Fruit fly (Drosophila melanogaster) whole organism, prepupa: ENCODE results near the gene bip1.

Source experiments
- Blimp-1 ChIP-seq: fragments of 200-800 bp; sonication (Bioruptor generic); optimal IDR thresholded peaks from 3 replicates; lab custom pipeline; 2017; ENCODE audit warnings: missing biosample characterization, missing genetic modification characterization, mild to moderate bottlenecking, moderate library complexity, missing genetic modification reagents
- CG10631 ChIP-seq: fragments of 200-800 bp; sonication (Bioruptor generic); optimal IDR thresholded peaks from 2 replicates; lab custom pipeline; 2016; ENCODE audit warnings: missing biosample characterization, missing genetic modification characterization
- CG10669 ChIP-seq: fragments of 200-800 bp; sonication (Bioruptor generic); optimal IDR thresholded peaks from 3 replicates; lab custom pipeline; 2018; ENCODE audit warnings: missing biosample characterization, mild to moderate bottlenecking, missing genetic modification characterization, moderate library complexity
- CG11762 ChIP-seq: fragments of 200-800 bp; sonication (Bioruptor generic); optimal IDR thresholded peaks from 3 replicates; lab custom pipeline; 2016; ENCODE audit warnings: missing biosample characterization, missing genetic modification characterization; ENCODE audit not compliant: insufficient read depth
- CG11902 ChIP-seq: fragments of 200-800 bp; sonication (Bioruptor generic); optimal IDR thresholded peaks from 3 replicates; lab custom pipeline; 2016; ENCODE audit warnings: missing biosample characterization, missing genetic modification characterization
- CG15336 ChIP-seq: fragments of 200-800 bp; sonication (Bioruptor generic); IDR thresholded peaks from 2 replicates; pipeline ENCODE4 v1.3.6; 2022; ENCODE audit warnings: missing biosample characterization, missing genetic modification characterization
- CG1621 ChIP-seq: fragments of 200-800 bp; sonication (Bioruptor generic); optimal IDR thresholded peaks from 3 replicates; lab custom pipeline; 2018; ENCODE audit warnings: missing biosample characterization, mild to moderate bottlenecking, missing genetic modification characterization
- CG16779 ChIP-seq: fragments of 200-800 bp; sonication (Bioruptor generic); optimal IDR thresholded peaks from 3 replicates; lab custom pipeline; 2017; ENCODE audit warnings: missing biosample characterization, mild to moderate bottlenecking, missing genetic modification characterization
- CG3032 ChIP-seq: fragments of 200-800 bp; optimal IDR thresholded peaks from 2 replicates; lab custom pipeline; 2019; ENCODE audit warnings: missing biosample characterization, mild to moderate bottlenecking, missing genetic modification characterization, moderate library complexity
- CG31627 ChIP-seq: fragments of 200-800 bp; sonication (Bioruptor generic); optimal IDR thresholded peaks from 3 replicates; lab custom pipeline; 2016; ENCODE audit warnings: missing biosample characterization, missing genetic modification characterization
- CG34406 ChIP-seq: fragments of 200-800 bp; sonication (Bioruptor generic); optimal IDR thresholded peaks from 3 replicates; lab custom pipeline; 2016; ENCODE audit warnings: missing biosample characterization, missing genetic modification characterization
- CG3919 ChIP-seq: fragments of 200-800 bp; sonication (Bioruptor generic); optimal IDR thresholded peaks from 3 replicates; lab custom pipeline; 2016; ENCODE audit warnings: missing biosample characterization, missing genetic modification characterization
- CG6163 ChIP-seq: fragments of 200-800 bp; sonication (Bioruptor generic); IDR thresholded peaks from 3 replicates; pipeline ENCODE4 v1.3.6; 2022; ENCODE audit warnings: missing biosample characterization, missing genetic modification characterization
- CG6276 ChIP-seq: fragments of 200-800 bp; sonication (Bioruptor generic); optimal IDR thresholded peaks from 2 replicates; lab custom pipeline; 2017; ENCODE audit warnings: missing biosample characterization, mild to moderate bottlenecking, missing genetic modification characterization
- CG6792 ChIP-seq: fragments of 200-800 bp; sonication (Bioruptor generic); optimal IDR thresholded peaks from 3 replicates; lab custom pipeline; 2016; ENCODE audit warnings: missing biosample characterization, missing genetic modification characterization
- CG6808 ChIP-seq: fragments of 200-800 bp; sonication (Bioruptor generic); optimal IDR thresholded peaks from 3 replicates; lab custom pipeline; 2017; ENCODE audit warnings: missing biosample characterization, missing genetic modification characterization, mild to moderate bottlenecking, moderate library complexity, missing genetic modification reagents
- CG6854 ChIP-seq: fragments of 200-800 bp; sonication (Bioruptor generic); optimal IDR thresholded peaks from 2 replicates; lab custom pipeline; 2017; ENCODE audit warnings: missing biosample characterization, mild to moderate bottlenecking, missing genetic modification characterization
- CG7368 ChIP-seq: fragments of 200-800 bp; sonication (Bioruptor generic); optimal IDR thresholded peaks from 3 replicates; lab custom pipeline; 2016; ENCODE audit warnings: missing biosample characterization, missing genetic modification characterization
- CG8119 ChIP-seq: fragments of 200-800 bp; sonication (Bioruptor generic); IDR thresholded peaks from 3 replicates; pipeline ENCODE4 v1.3.6; 2022; ENCODE audit warnings: missing biosample characterization, missing genetic modification characterization
- CG8319 ChIP-seq: fragments of 200-800 bp; sonication (Bioruptor generic); optimal IDR thresholded peaks from 3 replicates; lab custom pipeline; 2016; ENCODE audit warnings: missing biosample characterization, missing genetic modification characterization
- CG8632 ChIP-seq: fragments of 200-800 bp; sonication (Bioruptor generic); optimal IDR thresholded peaks from 3 replicates; lab custom pipeline; 2016; ENCODE audit warnings: missing biosample characterization, missing genetic modification characterization
- CG9139 ChIP-seq: fragments of 200-800 bp; sonication (Bioruptor generic); optimal IDR thresholded peaks from 3 replicates; lab custom pipeline; 2017; ENCODE audit warnings: missing biosample characterization, mild to moderate bottlenecking, missing genetic modification characterization
- Eip75B ChIP-seq: fragments of 200-800 bp; sonication (Bioruptor generic); optimal IDR thresholded peaks from 3 replicates; lab custom pipeline; 2016; ENCODE audit warnings: missing biosample characterization, missing genetic modification characterization
- Eip93F ChIP-seq: fragments of 200-800 bp; sonication (Bioruptor generic); optimal IDR thresholded peaks from 2 replicates; lab custom pipeline; 2016; ENCODE audit warnings: missing biosample characterization, mild to moderate bottlenecking, missing genetic modification characterization
- Ets96B ChIP-seq: fragments of 200-800 bp; optimal IDR thresholded peaks from 2 replicates; lab custom pipeline; 2019; ENCODE audit warnings: missing biosample characterization, mild to moderate bottlenecking, missing genetic modification characterization, moderate library complexity
- Gug ChIP-seq: fragments of 200-800 bp; sonication (Bioruptor generic); IDR thresholded peaks from 2 replicates; pipeline ENCODE4 v1.3.6; 2022; ENCODE audit warnings: missing biosample characterization, missing genetic modification characterization
- Hr38 ChIP-seq: sonication (Bioruptor generic); optimal IDR thresholded peaks from 2 replicates; lab custom pipeline; 2016; ENCODE audit warnings: missing biosample characterization, missing genetic modification characterization
- Lpt ChIP-seq: fragments of 200-800 bp; sonication (Bioruptor generic); optimal IDR thresholded peaks from 3 replicates; lab custom pipeline; 2016; ENCODE audit warnings: missing biosample characterization, missing genetic modification characterization
- Met ChIP-seq: fragments of 200-800 bp; sonication (Bioruptor generic); optimal IDR thresholded peaks from 3 replicates; lab custom pipeline; 2016; ENCODE audit warnings: missing biosample characterization, missing genetic modification characterization
- OdsH ChIP-seq: fragments of 200-800 bp; sonication (Bioruptor generic); optimal IDR thresholded peaks from 3 replicates; lab custom pipeline; 2016; ENCODE audit warnings: missing biosample characterization, missing genetic modification characterization
- Smox ChIP-seq: fragments of 200-800 bp; sonication (Bioruptor generic); optimal IDR thresholded peaks from 3 replicates; lab custom pipeline; 2016; ENCODE audit warnings: missing biosample characterization, missing genetic modification characterization
- Sox102F ChIP-seq: fragments of 200-800 bp; sonication (Bioruptor generic); optimal IDR thresholded peaks from 2 replicates; lab custom pipeline; 2016; ENCODE audit warnings: missing biosample characterization, mild to moderate bottlenecking, missing genetic modification characterization
- Sox14 ChIP-seq: fragments of 200-800 bp; sonication (Bioruptor generic); optimal IDR thresholded peaks from 3 replicates; lab custom pipeline; 2016; ENCODE audit warnings: missing biosample characterization, missing genetic modification characterization
- Sox15 ChIP-seq: fragments of 200-800 bp; sonication (Bioruptor generic); optimal IDR thresholded peaks from 3 replicates; lab custom pipeline; 2016; ENCODE audit warnings: missing biosample characterization, missing genetic modification characterization
- achi ChIP-seq: fragments of 200-800 bp; sonication (Bioruptor generic); optimal IDR thresholded peaks from 3 replicates; lab custom pipeline; 2016; ENCODE audit warnings: missing biosample characterization, missing genetic modification characterization
- cyc ChIP-seq: fragments of 200-800 bp; sonication (Bioruptor generic); optimal IDR thresholded peaks from 3 replicates; lab custom pipeline; 2016; ENCODE audit warnings: missing biosample characterization, missing genetic modification characterization
- dac ChIP-seq: fragments of 200-800 bp; sonication (Bioruptor generic); optimal IDR thresholded peaks from 2 replicates; lab custom pipeline; 2017; ENCODE audit warnings: missing biosample characterization, mild to moderate bottlenecking, missing genetic modification characterization
- dsx ChIP-seq: fragments of 200-800 bp; optimal IDR thresholded peaks from 3 replicates; lab custom pipeline; 2019; ENCODE audit warnings: missing biosample characterization, mild to moderate bottlenecking, missing genetic modification characterization, moderate library complexity; ENCODE audit not compliant: poor library complexity, severe bottlenecking
- esn ChIP-seq: fragments of 200-800 bp; sonication (Bioruptor generic); optimal IDR thresholded peaks from 2 replicates; lab custom pipeline; 2016; ENCODE audit warnings: missing biosample characterization, mild to moderate bottlenecking, missing genetic modification characterization, moderate library complexity
- fd59A ChIP-seq: fragments of 200-800 bp; sonication (Bioruptor generic); optimal IDR thresholded peaks from 2 replicates; lab custom pipeline; 2017; ENCODE audit warnings: missing biosample characterization, mild to moderate bottlenecking, missing genetic modification characterization, missing genetic modification reagents
- fd85E ChIP-seq: fragments of 200-800 bp; sonication (Bioruptor generic); optimal IDR thresholded peaks from 3 replicates; lab custom pipeline; 2016; ENCODE audit warnings: missing biosample characterization, missing genetic modification characterization
- fkh ChIP-seq: fragments of 200-800 bp; sonication (Bioruptor generic); optimal IDR thresholded peaks from 3 replicates; lab custom pipeline; 2017; ENCODE audit warnings: missing biosample characterization, mild to moderate bottlenecking, missing genetic modification characterization, moderate library complexity
- lz ChIP-seq: fragments of 200-800 bp; sonication (Bioruptor generic); optimal IDR thresholded peaks from 3 replicates; lab custom pipeline; 2016; ENCODE audit warnings: missing biosample characterization, missing genetic modification characterization
- net ChIP-seq: fragments of 200-800 bp; sonication (Bioruptor generic); optimal IDR thresholded peaks from 3 replicates; lab custom pipeline; 2016; ENCODE audit warnings: missing biosample characterization, missing genetic modification characterization
- pdm3 ChIP-seq: fragments of 200-800 bp; sonication (Bioruptor generic); optimal IDR thresholded peaks from 3 replicates; lab custom pipeline; 2016; ENCODE audit warnings: missing biosample characterization, missing genetic modification characterization
- salr ChIP-seq, 2 experiments: fragments of 200-800 bp; sonication (Bioruptor generic); optimal IDR thresholded peaks; 3 replicates each; lab custom pipeline; 2016 to 2018; ENCODE audit warnings: missing biosample characterization in 2 of 2, missing genetic modification characterization in 2 of 2, mild to moderate bottlenecking in 1 of 2
- ss ChIP-seq, 2 experiments: fragments of 200-800 bp; sonication (Bioruptor generic); optimal IDR thresholded peaks; 2 replicates in 1 of 2; 3 replicates in 1 of 2; lab custom pipeline; 2017 to 2018; ENCODE audit warnings: mild to moderate bottlenecking in 2 of 2, missing biosample characterization in 2 of 2, missing genetic modification characterization in 2 of 2, moderate library complexity in 1 of 2
- svp ChIP-seq: fragments of 200-800 bp; sonication (Bioruptor generic); peaks from one replicate; lab custom pipeline; 2016; ENCODE audit warnings: missing biosample characterization, missing genetic modification characterization
- topi ChIP-seq: fragments of 200-800 bp; sonication (Bioruptor generic); optimal IDR thresholded peaks from 3 replicates; lab custom pipeline; 2016; ENCODE audit warnings: missing biosample characterization, missing genetic modification characterization

bip1 gene

DNA sequence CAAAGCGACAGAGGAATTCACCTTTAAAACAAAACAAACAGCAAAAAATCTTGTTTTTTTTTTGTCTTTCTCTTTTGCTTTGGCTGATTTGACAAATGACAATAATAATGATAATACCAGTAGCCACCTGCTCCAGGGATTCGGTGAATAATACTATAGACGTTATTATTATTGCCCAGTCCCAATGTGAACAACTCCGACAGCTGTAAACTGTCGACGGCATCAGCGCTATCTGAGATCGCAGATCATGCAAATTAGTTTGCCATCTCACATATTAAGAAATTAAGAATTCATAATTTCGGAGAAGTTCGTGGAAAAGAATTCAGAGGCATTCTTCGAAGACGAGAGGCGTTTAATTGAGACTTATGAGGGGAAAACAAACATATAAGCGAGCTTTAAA is 27.7 kb upstream of the bip1 start:
- TF ChIP-seq CG15336 (no peak), fd85E (GFP tag; lab: Kevin White, UChicago) (no peak), Met (no peak), Sox102F (no peak), CG6276 (GFP tag; lab: Kevin White, UChicago) (no peak)

DNA sequence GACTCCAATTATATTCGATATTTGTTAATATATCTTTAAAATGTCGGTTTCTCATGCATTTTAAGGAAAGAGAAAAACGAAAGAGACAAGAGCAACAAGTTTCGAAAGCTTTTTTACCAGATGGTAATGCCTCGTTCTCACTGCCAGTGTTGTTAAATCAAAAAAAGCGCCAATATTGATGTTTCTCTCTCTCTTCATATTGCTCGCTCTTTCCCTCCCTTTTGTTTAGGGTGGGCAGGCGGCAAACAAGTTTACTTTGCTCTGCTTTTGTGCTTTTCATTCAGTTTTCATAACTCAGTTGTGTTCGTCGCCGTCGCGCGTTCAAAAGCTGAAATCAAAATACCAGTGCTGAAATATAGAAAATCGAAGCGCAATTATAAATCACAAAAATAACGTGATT is 23.3 kb upstream of the bip1 start:
- TF ChIP-seq Met: peak; percentile 59
- TF ChIP-seq CG34406 (GFP tag; lab: Kevin White, UChicago): peak; percentile 19
- peak; percentile 44 for TF ChIP-seq CG7368 (GFP tag; lab: Kevin White, UChicago)
- peak; percentile 13 for TF ChIP-seq CG31627 (GFP tag; lab: Kevin White, UChicago)
- TF ChIP-seq Sox14: peak; percentile 48
- peak; percentile 51 for TF ChIP-seq lz (GFP tag; lab: Kevin White, UChicago)
- TF ChIP-seq pdm3: peak; percentile 46
- TF ChIP-seq Smox (GFP tag; lab: Kevin White, UChicago): peak; percentile 28
- no peak for TF ChIP-seq Lpt (GFP tag; lab: Kevin White, UChicago)
- peak; percentile 28 for TF ChIP-seq CG8632 (GFP tag; lab: Kevin White, UChicago)
- peak; percentile 8 for TF ChIP-seq CG3032 (tag; lab: Kevin White, UChicago)
- peak; percentile 4 for TF ChIP-seq Ets96B (tag; lab: Kevin White, UChicago)
- no peak; the same call in 1 of the 2 replicates for TF ChIP-seq CG15336
- peak; percentile 63 for TF ChIP-seq CG3919
- TF ChIP-seq CG8119 (GFP tag; lab: Robert Waterston, UW): peak; percentile 49; the same call in 1 of the 3 replicates
- TF ChIP-seq dac (GFP tag; lab: Kevin White, UChicago): no peak
- peak; percentile 47 for TF ChIP-seq CG16779 (tag; lab: Kevin White, UChicago)
- TF ChIP-seq ss (GFP tag; optimal IDR thresholded peaks at IDR 0.05; lab: Kevin White, UChicago): peak in 1 of 2 experiments; percentile 58
- TF ChIP-seq CG1621 (tag; lab: Kevin White, UChicago): peak; percentile 16
- TF ChIP-seq Sox15 (GFP tag; lab: Kevin White, UChicago): no peak
- no peak for TF ChIP-seq cyc (GFP tag; lab: Kevin White, UChicago)
- peak; percentile 71 for TF ChIP-seq CG6854 (GFP tag; lab: Kevin White, UChicago)
- no peak for TF ChIP-seq Hr38
- TF ChIP-seq Gug (GFP tag; lab: Robert Waterston, UW): no peak
- TF ChIP-seq CG9139 (GFP tag; lab: Kevin White, UChicago): no peak
- TF ChIP-seq Sox102F: peak; percentile 85
- no peak for TF ChIP-seq CG10631 (GFP tag; lab: Kevin White, UChicago)
- peak; percentile 8 for TF ChIP-seq CG8319
- TF ChIP-seq CG6808 (GFP tag; lab: Kevin White, UChicago): no peak
- peak; percentile 43 for TF ChIP-seq dsx (GFP tag; lab: Kevin White, UChicago)
- no peak for TF ChIP-seq fd59A (GFP tag; lab: Kevin White, UChicago)
- TF ChIP-seq OdsH: peak; percentile 8
- no peak for TF ChIP-seq svp (GFP tag; lab: Kevin White, UChicago)
- TF ChIP-seq CG10669 (GFP tag; lab: Kevin White, UChicago): no peak
- TF ChIP-seq Blimp-1 (GFP tag; lab: Kevin White, UChicago): no peak
- peak; percentile 38 for TF ChIP-seq CG6792
- peak; percentile 41 for TF ChIP-seq Eip75B (GFP tag; lab: Kevin White, UChicago)
- peak; percentile 32 to 35 for TF ChIP-seq salr (GFP tag; optimal IDR thresholded peaks at IDR 0.05; lab: Kevin White, UChicago)
- peak; percentile 88 for TF ChIP-seq fkh
- peak; percentile 45 for TF ChIP-seq Eip93F (GFP tag; lab: Kevin White, UChicago)
- TF ChIP-seq fd85E (GFP tag; lab: Kevin White, UChicago): peak; percentile 73
- no peak for TF ChIP-seq CG11902 (GFP tag; lab: Kevin White, UChicago)
- TF ChIP-seq CG11762: peak; percentile 26
- peak; percentile 58 for TF ChIP-seq esn
- peak; percentile 32 for TF ChIP-seq achi (GFP tag; lab: Kevin White, UChicago)
- peak; percentile 62 for TF ChIP-seq net (GFP tag; lab: Kevin White, UChicago)
- no peak for TF ChIP-seq CG6276 (GFP tag; lab: Kevin White, UChicago)
- peak; percentile 74; the same call in 2 of the 3 replicates for TF ChIP-seq CG6163 (GFP tag; lab: Robert Waterston, UW)
- peak; percentile 50 for TF ChIP-seq topi (GFP tag; lab: Kevin White, UChicago)
